Worm (Caenorhabditis elegans) whole organism, early embryonic: ENCODE results near the gene W06G6.15.
"Not testable (repeated sequence)": the region's sequence is repeated elsewhere in the genome, so short reads cannot be mapped to it uniquely, and the experiment has no call there.

Source experiments
- B0310.2 ChIP-seq: sonication (generic microtip); optimal IDR thresholded peaks from 2 replicates; lab custom pipeline; 2016; ENCODE audit warnings: mild to moderate bottlenecking, missing genetic modification characterization, missing compliant biosample characterization
- F13C5.2 ChIP-seq: sonication (generic microtip); optimal IDR thresholded peaks from 2 replicates; lab custom pipeline; 2017; ENCODE audit warnings: mild to moderate bottlenecking, missing genetic modification characterization, inconsistent platforms, missing compliant biosample characterization
- aly-1 ChIP-seq: sonication (generic microtip); optimal IDR thresholded peaks from 2 replicates; lab custom pipeline; 2016; ENCODE audit warnings: missing genetic modification characterization, missing compliant biosample characterization
- ama-1 ChIP-seq: fragments of 150-350 bp; optimal IDR thresholded peaks from 2 replicates; lab custom pipeline; 2014
- ceh-13 ChIP-seq: fragments of 200-800 bp; sonication (Bioruptor generic); optimal IDR thresholded peaks from 2 replicates; lab custom pipeline; 2018; ENCODE audit warnings: mild to moderate bottlenecking, missing genetic modification characterization, missing compliant biosample characterization
- ceh-36 ChIP-seq: sonication (generic microtip); optimal IDR thresholded peaks from 2 replicates; lab custom pipeline; 2016; ENCODE audit warnings: missing genetic modification characterization, inconsistent platforms, missing compliant biosample characterization
- ets-7 ChIP-seq: sonication (generic microtip); optimal IDR thresholded peaks from 2 replicates; lab custom pipeline; 2016; ENCODE audit warnings: missing genotype, missing genetic modification characterization, missing compliant biosample characterization
- flt-1 ChIP-seq: fragments of 200-800 bp; sonication (Bioruptor generic); IDR thresholded peaks from 2 replicates; pipeline ENCODE4 v1.3.6; 2022; ENCODE audit warnings: missing genetic modification characterization, missing compliant biosample characterization
- pes-1 ChIP-seq: fragments of 200-800 bp; sonication (Bioruptor generic); IDR thresholded peaks from 2 replicates; pipeline ENCODE4 v1.3.6; 2022; ENCODE audit warnings: missing genetic modification reagents, missing genetic modification characterization, missing compliant biosample characterization
- scrt-1 ChIP-seq: fragments of 200-800 bp; sonication (Bioruptor generic); IDR thresholded peaks from 2 replicates; pipeline ENCODE4 v1.3.6; 2022; ENCODE audit warnings: missing genetic modification characterization, missing compliant biosample characterization
- tbx-11 ChIP-seq: fragments of 200-800 bp; sonication (Bioruptor generic); IDR thresholded peaks from 2 replicates; pipeline ENCODE4 v1.3.6; 2022; ENCODE audit warnings: missing genetic modification characterization, missing compliant biosample characterization
- tbx-37 ChIP-seq: fragments of 200-800 bp; sonication (Bioruptor generic); conservative IDR thresholded peaks from 2 replicates; pipeline ENCODE4 v1.3.6; 2022; ENCODE audit warnings: missing genetic modification reagents, missing genetic modification characterization, missing compliant biosample characterization

DNA sequence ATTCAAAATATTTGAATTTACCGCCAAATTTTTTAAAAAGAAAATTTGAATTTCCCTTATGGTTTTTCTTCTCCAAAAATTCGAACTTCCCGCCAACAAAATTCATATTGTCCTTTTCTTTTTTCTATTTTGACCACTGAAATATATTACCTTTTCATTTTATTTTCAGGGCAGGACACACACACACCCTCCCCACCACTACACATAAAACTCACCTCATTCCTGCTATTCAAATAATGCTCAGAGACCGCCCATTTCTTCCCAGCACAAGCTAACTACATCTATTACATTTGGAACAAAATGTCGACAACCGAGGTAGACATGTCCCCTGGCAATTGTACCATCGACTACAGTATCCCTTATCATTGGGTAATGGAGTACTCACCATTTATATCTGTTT lies at the start of gene W06G6.15:
- TF ChIP-seq flt-1 (GFP tag; lab: Robert Waterston, UW); F13C5.2 (tag; lab: Kevin White, UChicago); ama-1 (lab: Kevin White, UChicago); ceh-36 (tag; lab: Kevin White, UChicago); aly-1; ceh-13 (GFP tag; lab: Kevin White, UChicago); tbx-37 (GFP tag; lab: Robert Waterston, UW); B0310.2 (tag; lab: Kevin White, UChicago); ets-7 (tag; lab: Kevin White, UChicago); pes-1 (GFP tag; lab: Robert Waterston, UW); scrt-1; tbx-11: not testable (repeated sequence)
